Worm (Caenorhabditis elegans) whole organism, early embryonic: ENCODE measurements around the gene Y57G11B.3.

ENCODE experiments used
- B0310.2 ChIP-seq: sonication (generic microtip); optimal IDR thresholded peaks from 2 replicates; lab custom pipeline; 2016; ENCODE audit warnings: mild to moderate bottlenecking, missing genetic modification characterization, missing compliant biosample characterization
- F13C5.2 ChIP-seq: sonication (generic microtip); optimal IDR thresholded peaks from 2 replicates; lab custom pipeline; 2017; ENCODE audit warnings: mild to moderate bottlenecking, missing genetic modification characterization, inconsistent platforms, missing compliant biosample characterization
- aly-1 ChIP-seq: sonication (generic microtip); optimal IDR thresholded peaks from 2 replicates; lab custom pipeline; 2016; ENCODE audit warnings: missing genetic modification characterization, missing compliant biosample characterization
- ama-1 ChIP-seq: fragments of 150-350 bp; optimal IDR thresholded peaks from 2 replicates; lab custom pipeline; 2014
- ceh-13 ChIP-seq: fragments of 200-800 bp; sonication (Bioruptor generic); optimal IDR thresholded peaks from 2 replicates; lab custom pipeline; 2018; ENCODE audit warnings: mild to moderate bottlenecking, missing genetic modification characterization, missing compliant biosample characterization
- ceh-36 ChIP-seq: sonication (generic microtip); optimal IDR thresholded peaks from 2 replicates; lab custom pipeline; 2016; ENCODE audit warnings: missing genetic modification characterization, inconsistent platforms, missing compliant biosample characterization
- ets-7 ChIP-seq: sonication (generic microtip); optimal IDR thresholded peaks from 2 replicates; lab custom pipeline; 2016; ENCODE audit warnings: missing genotype, missing genetic modification characterization, missing compliant biosample characterization
- flt-1 ChIP-seq: fragments of 200-800 bp; sonication (Bioruptor generic); IDR thresholded peaks from 2 replicates; pipeline ENCODE4 v1.3.6; 2022; ENCODE audit warnings: missing genetic modification characterization, missing compliant biosample characterization
- hmbx-1 ChIP-seq: sonication (generic microtip); optimal IDR thresholded peaks from 2 replicates; lab custom pipeline; 2016; ENCODE audit warnings: mild to moderate bottlenecking, missing genetic modification characterization, missing compliant biosample characterization
- hmg-4 ChIP-seq: fragments of 200-800 bp; sonication (Bioruptor generic); optimal IDR thresholded peaks from 2 replicates; lab custom pipeline; 2018; ENCODE audit warnings: mild to moderate bottlenecking, missing genetic modification characterization, missing compliant biosample characterization
- hnd-1 ChIP-seq: sonication (generic microtip); optimal IDR thresholded peaks from 2 replicates; lab custom pipeline; 2016; ENCODE audit warnings: missing genetic modification characterization, missing compliant biosample characterization
- pes-1 ChIP-seq: fragments of 200-800 bp; sonication (Bioruptor generic); IDR thresholded peaks from 2 replicates; pipeline ENCODE4 v1.3.6; 2022; ENCODE audit warnings: missing genetic modification reagents, missing genetic modification characterization, missing compliant biosample characterization
- scrt-1 ChIP-seq: fragments of 200-800 bp; sonication (Bioruptor generic); IDR thresholded peaks from 2 replicates; pipeline ENCODE4 v1.3.6; 2022; ENCODE audit warnings: missing genetic modification characterization, missing compliant biosample characterization
- sea-1 ChIP-seq: fragments of 200-800 bp; sonication (Bioruptor generic); conservative IDR thresholded peaks from 2 replicates; pipeline ENCODE4 v1.3.6; 2022; ENCODE audit warnings: missing genetic modification characterization, missing compliant biosample characterization
- tbx-11 ChIP-seq: fragments of 200-800 bp; sonication (Bioruptor generic); IDR thresholded peaks from 2 replicates; pipeline ENCODE4 v1.3.6; 2022; ENCODE audit warnings: missing genetic modification characterization, missing compliant biosample characterization
- tbx-37 ChIP-seq: fragments of 200-800 bp; sonication (Bioruptor generic); conservative IDR thresholded peaks from 2 replicates; pipeline ENCODE4 v1.3.6; 2022; ENCODE audit warnings: missing genetic modification reagents, missing genetic modification characterization, missing compliant biosample characterization
- tra-4 ChIP-seq: sonication (generic microtip); optimal IDR thresholded peaks from 2 replicates; lab custom pipeline; 2017; ENCODE audit warnings: missing genetic modification characterization, missing compliant biosample characterization

Gene Y57G11B.3

DNA sequence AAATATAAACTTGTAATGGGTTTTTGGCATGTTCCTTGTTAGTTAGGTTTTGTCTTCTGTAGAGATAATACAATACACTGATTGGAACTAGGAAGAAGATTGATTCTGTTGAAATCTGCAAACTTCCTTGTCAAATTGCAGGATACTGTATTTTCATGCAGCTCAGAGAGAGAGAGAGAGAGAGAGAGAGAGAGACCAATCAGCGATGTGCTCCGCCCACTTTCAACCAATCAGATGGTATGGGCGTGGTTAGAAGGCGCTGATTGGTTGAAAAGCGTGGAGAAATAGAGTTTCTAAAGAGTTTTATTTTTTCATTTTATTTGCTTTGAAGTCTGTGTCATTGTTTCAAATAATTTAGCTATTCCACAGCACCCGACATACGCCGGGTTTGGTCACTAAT, 26.9 kb downstream of the Y57G11B.3 start:
- no peak for TF ChIP-seq flt-1 (GFP tag; lab: Robert Waterston, UW)
- TF ChIP-seq B0310.2 (tag; lab: Kevin White, UChicago) = no peak

DNA sequence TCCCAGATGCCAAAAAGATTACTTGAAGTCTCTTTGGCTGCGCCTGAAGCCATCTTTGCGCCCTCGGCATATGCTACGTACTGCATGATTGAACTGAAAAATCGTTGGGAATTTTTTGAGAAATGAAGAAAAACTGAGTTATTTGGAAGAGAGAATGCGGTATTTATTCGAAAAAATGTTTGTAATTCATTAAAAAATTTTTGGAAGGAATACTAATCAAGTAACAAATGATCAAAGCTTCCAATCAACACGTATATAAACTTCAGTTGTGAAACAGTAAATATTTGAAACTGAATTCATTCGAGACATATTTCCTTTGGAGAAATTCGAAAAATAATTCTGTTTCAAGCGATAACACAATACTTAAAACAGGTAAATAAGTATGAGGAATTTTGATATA, 31.7 kb downstream of the Y57G11B.3 start, which contains the start of gene pals-29:
pals-29 (minus strand) TSS at position 101 of the 400 bp plus-strand sequence.
- TF ChIP-seq scrt-1 (GFP tag; lab: Robert Waterston, UW) (no peak), ceh-13 (GFP tag; lab: Kevin White, UChicago) (no peak), ama-1 (lab: Kevin White, UChicago) (no peak), sea-1 (GFP tag; lab: Robert Waterston, UW) (no peak), ceh-36 (tag; lab: Kevin White, UChicago) (no peak), tbx-11 (GFP tag; lab: Robert Waterston, UW) (no peak), tbx-37 (no peak), flt-1 (GFP tag; lab: Robert Waterston, UW) (no peak), pes-1 (GFP tag; lab: Robert Waterston, UW) (no peak), ets-7 (no peak), tra-4 (tag; lab: Kevin White, UChicago) (no peak), F13C5.2 (tag; lab: Kevin White, UChicago) (no peak), hnd-1 (tag; lab: Kevin White, UChicago) (no peak), hmbx-1 (tag; lab: Kevin White, UChicago) (no peak), hmg-4 (GFP tag; lab: Kevin White, UChicago) (no peak), B0310.2 (tag; lab: Kevin White, UChicago) (no peak)

DNA sequence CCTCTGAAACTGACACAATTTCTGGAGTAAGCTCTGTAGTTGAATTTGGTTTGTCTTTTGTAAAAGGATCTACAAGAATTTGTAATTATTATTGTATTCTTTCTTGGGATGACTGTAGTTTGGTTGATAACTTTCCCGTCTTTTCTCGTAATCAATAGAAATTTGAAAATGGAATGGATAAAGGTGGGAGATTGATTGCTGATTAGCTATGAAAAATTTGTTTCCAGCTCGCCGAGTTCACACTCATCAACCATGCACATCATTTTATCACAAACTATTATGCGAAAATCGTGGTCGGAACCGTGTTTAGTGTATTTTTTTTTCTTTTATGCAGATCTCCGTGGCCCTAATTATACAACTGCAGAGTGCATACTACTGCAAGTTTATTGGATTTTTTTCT, 37.3 kb downstream of the Y57G11B.3 start, which contains the start of gene T27E7.5:
T27E7.5 (plus strand) TSS at position 253 of the 400 bp plus-strand sequence.
- TF ChIP-seq flt-1 (GFP tag; lab: Robert Waterston, UW) (no peak), ets-7 (no peak), aly-1 (tag; lab: Kevin White, UChicago) (no peak), ceh-13 (GFP tag; lab: Kevin White, UChicago) (no peak)

DNA sequence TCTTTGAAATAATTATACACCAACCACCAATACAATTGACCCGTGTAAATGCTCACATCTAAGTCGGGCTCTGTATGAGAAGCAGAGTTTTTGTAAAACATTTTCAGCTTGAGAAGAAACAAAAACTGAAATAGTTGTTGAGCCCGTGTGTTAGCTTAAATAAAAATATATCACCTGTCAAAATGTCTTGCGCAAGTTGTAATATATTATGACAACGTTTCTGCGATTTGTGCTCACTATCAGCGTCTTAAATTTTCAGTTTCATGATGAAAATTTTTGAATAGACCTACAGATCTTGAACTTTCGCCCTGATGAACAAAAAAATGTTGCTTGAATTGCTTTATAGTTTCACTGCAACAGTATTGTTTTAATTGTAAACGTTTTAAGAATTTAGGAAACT, 39.2 kb downstream of the Y57G11B.3 start, which contains the start of gene T27E7.4:
T27E7.4 (minus strand) TSS at position 101 of the 400 bp plus-strand sequence.
- TF ChIP-seq scrt-1 (GFP tag; lab: Robert Waterston, UW) = no peak
- no peak for TF ChIP-seq hmg-4 (GFP tag; lab: Kevin White, UChicago)
- no peak for TF ChIP-seq tbx-11 (GFP tag; lab: Robert Waterston, UW)
- TF ChIP-seq tbx-37 = no peak
- no peak for TF ChIP-seq tra-4 (tag; lab: Kevin White, UChicago)
- no peak for TF ChIP-seq ets-7
- TF ChIP-seq F13C5.2 (tag; lab: Kevin White, UChicago) = no peak
- TF ChIP-seq flt-1 (GFP tag; lab: Robert Waterston, UW) = no peak
- TF ChIP-seq B0310.2 (tag; lab: Kevin White, UChicago) = no peak
- no peak for TF ChIP-seq aly-1 (tag; lab: Kevin White, UChicago)
- no peak for TF ChIP-seq ceh-36 (tag; lab: Kevin White, UChicago)
- no peak for TF ChIP-seq hmbx-1 (tag; lab: Kevin White, UChicago)
- no peak for TF ChIP-seq sea-1 (GFP tag; lab: Robert Waterston, UW)

DNA sequence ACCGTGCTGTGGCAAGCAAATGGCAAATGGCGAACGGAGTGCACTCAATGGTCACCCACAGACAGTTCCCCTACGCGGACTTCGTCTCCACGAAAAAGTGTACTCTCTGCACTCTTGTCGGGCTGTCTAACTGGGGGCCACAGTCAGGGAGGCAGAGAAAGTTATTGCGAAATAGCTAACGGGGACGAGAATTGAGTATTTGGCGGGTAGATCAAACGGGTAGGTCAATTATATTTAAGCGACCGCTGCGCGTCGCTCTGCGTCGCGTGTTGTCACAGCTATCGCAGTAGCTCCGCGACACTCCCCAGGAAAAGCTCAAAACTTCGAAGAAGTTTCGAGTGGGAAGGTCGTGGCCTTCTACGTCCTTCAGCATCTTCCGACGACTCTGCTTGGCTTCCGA, 41.8 kb downstream of the Y57G11B.3 start:
- TF ChIP-seq flt-1 (GFP tag; lab: Robert Waterston, UW) = no peak
- TF ChIP-seq hmbx-1 (tag; lab: Kevin White, UChicago) = no peak
- no peak for TF ChIP-seq scrt-1 (GFP tag; lab: Robert Waterston, UW)
- TF ChIP-seq ama-1 (lab: Kevin White, UChicago) = no peak
- no peak for TF ChIP-seq tbx-37
- TF ChIP-seq ceh-13 (GFP tag; lab: Kevin White, UChicago) = no peak
- no peak for TF ChIP-seq ceh-36 (tag; lab: Kevin White, UChicago)

DNA sequence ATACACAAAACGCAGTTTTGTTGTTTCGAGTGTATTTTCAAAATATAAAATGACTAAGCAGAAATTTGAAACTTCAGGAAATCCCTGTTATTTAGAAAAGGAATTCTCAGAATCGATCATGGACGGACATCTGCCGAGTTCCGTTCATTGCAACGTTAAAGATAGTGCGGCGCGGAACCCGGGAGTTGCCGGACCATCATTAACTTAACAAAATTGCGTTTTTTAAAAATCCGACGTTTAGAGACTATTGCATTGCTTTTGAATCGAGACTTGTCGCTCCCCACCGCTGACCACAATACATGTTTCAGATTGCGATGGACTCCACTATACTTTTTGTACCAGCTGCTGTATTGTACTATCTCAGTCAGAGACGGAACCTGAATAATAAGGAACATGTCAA, 44.2 kb downstream of the Y57G11B.3 start:
- TF ChIP-seq aly-1 (tag; lab: Kevin White, UChicago) (no peak), F13C5.2 (tag; lab: Kevin White, UChicago) (no peak), pes-1 (GFP tag; lab: Robert Waterston, UW) (no peak)

DNA sequence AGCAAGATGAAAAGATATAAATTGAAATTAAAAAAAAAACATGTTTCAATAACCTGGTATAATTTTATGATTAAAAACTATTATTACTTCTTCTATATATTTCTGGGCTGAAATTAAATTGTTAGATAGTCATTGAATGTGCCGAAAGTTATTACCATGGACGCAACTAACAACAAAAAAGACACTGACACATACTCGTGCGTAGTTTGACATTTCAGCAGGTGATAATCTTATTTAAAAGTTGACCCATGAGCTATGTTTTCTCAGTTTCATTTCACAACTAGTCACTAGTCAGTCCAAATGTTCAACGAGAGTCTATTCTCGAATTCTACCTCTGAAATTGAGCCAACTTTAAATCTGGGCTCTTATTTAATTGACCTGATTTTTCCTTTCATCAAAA, 45.5 kb downstream of the Y57G11B.3 start, which contains the start of gene T27E7.3:
T27E7.3 (plus strand) TSS at position 301 of the 400 bp plus-strand sequence.
- TF ChIP-seq tbx-11 (GFP tag; lab: Robert Waterston, UW) (no peak), ceh-13 (GFP tag; lab: Kevin White, UChicago) (no peak), ets-7 (no peak), hnd-1 (tag; lab: Kevin White, UChicago) (no peak)

DNA sequence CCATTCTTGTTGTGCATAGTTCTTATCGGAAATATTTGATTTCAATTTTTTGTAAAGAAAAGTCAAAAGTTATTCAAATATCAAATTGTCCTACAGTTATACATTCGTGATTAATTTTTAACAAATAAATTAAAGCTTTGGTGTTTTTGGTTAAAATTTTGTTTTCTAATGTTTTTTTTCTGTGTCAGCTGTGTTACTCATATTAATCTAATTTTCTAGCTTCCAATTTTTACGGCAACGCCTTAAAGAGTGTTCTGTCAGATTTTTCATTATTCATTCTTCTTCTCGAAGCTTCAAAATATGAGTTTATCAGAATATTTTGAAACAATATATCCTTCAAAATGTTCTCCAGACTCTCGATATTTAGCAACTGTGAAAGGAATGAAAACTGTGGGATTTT, 50.6 kb downstream of the Y57G11B.3 start, which contains the start of gene srh-63:
srh-63 (plus strand) TSS at position 301 of the 400 bp plus-strand sequence.
- TF ChIP-seq tbx-11 (GFP tag; lab: Robert Waterston, UW) (no peak), hnd-1 (tag; lab: Kevin White, UChicago) (no peak), ceh-36 (tag; lab: Kevin White, UChicago) (no peak), hmbx-1 (tag; lab: Kevin White, UChicago) (no peak), flt-1 (GFP tag; lab: Robert Waterston, UW) (no peak), tbx-37 (no peak), pes-1 (GFP tag; lab: Robert Waterston, UW) (no peak), ceh-13 (GFP tag; lab: Kevin White, UChicago) (no peak), aly-1 (tag; lab: Kevin White, UChicago) (no peak), ama-1 (lab: Kevin White, UChicago) (no peak), F13C5.2 (tag; lab: Kevin White, UChicago) (no peak), ets-7 (no peak), tra-4 (tag; lab: Kevin White, UChicago) (no peak), B0310.2 (tag; lab: Kevin White, UChicago) (no peak), scrt-1 (GFP tag; lab: Robert Waterston, UW) (no peak), hmg-4 (GFP tag; lab: Kevin White, UChicago) (no peak), sea-1 (GFP tag; lab: Robert Waterston, UW) (no peak)
